Worm (Caenorhabditis elegans) whole organism, L4 larva: Measurements from ENCODE around the gene H35N09.2.
A peak's percentile ranks its signal among the peaks of the same experiment; 100 is the strongest.

Experiments
- F37D6.2 ChIP-seq: sonication (generic microtip); optimal IDR thresholded peaks from 2 replicates; lab custom pipeline; 2016; ENCODE audit warnings: mild to moderate bottlenecking, missing genetic modification characterization, missing compliant biosample characterization
- Y105C5A.15 ChIP-seq: fragments of 200-800 bp; sonication (Bioruptor generic); IDR thresholded peaks from 2 replicates; pipeline ENCODE4 v1.3.6; 2022; ENCODE audit warnings: missing genetic modification characterization, missing compliant biosample characterization
- Y48G9A.11 ChIP-seq: fragments of 200-800 bp; sonication (Bioruptor generic); IDR thresholded peaks from 2 replicates; pipeline ENCODE4 v1.3.6; 2022; ENCODE audit warnings: missing genetic modification reagents, missing genetic modification characterization, missing compliant biosample characterization
- Y75B8A.6 ChIP-seq: fragments of 200-800 bp; sonication (Bioruptor generic); IDR thresholded peaks from 2 replicates; pipeline ENCODE4 v1.3.6; 2022; ENCODE audit warnings: missing genetic modification reagents, missing genetic modification characterization, missing compliant biosample characterization
- ZK337.2 ChIP-seq: fragments of 200-800 bp; sonication (Bioruptor generic); IDR thresholded peaks from 2 replicates; pipeline ENCODE4 v1.3.6; 2022; ENCODE audit warnings: missing genetic modification reagents, missing genetic modification characterization, missing compliant biosample characterization
- aha-1 ChIP-seq: fragments of 150-350 bp; peaks from one replicate; lab custom pipeline; 2014; ENCODE audit warnings: missing biosample characterization, missing genetic modification characterization
- aly-2 ChIP-seq: sonication (generic microtip); optimal IDR thresholded peaks from 2 replicates; lab custom pipeline; 2018; ENCODE audit warnings: missing biosample characterization, missing genetic modification characterization
- arid-1 ChIP-seq: fragments of 200-800 bp; sonication (Bioruptor generic); conservative IDR thresholded peaks from 2 replicates; pipeline ENCODE4 v1.3.6; 2022; ENCODE audit warnings: missing genetic modification reagents, missing genetic modification characterization, missing compliant biosample characterization
- ceh-28 ChIP-seq: fragments of 150-350 bp; optimal IDR thresholded peaks from 2 replicates; lab custom pipeline; 2014; ENCODE audit warnings: missing biosample characterization, missing genetic modification reagents, missing genetic modification characterization
- ceh-32 ChIP-seq: sonication (generic microtip); optimal IDR thresholded peaks from 2 replicates; lab custom pipeline; 2016; ENCODE audit warnings: mild to moderate bottlenecking, missing genetic modification characterization, missing compliant biosample characterization; ENCODE audit not compliant: poor library complexity
- ceh-62 ChIP-seq: sonication (generic microtip); optimal IDR thresholded peaks from 2 replicates; lab custom pipeline; 2017; ENCODE audit warnings: missing biosample characterization, missing genetic modification characterization
- cey-2 ChIP-seq: sonication (generic microtip); optimal IDR thresholded peaks from 3 replicates; lab custom pipeline; 2017; ENCODE audit warnings: missing genetic modification characterization, mild to moderate bottlenecking, missing compliant biosample characterization, antibody characterized with exemption, borderline replicate concordance; ENCODE audit not compliant: insufficient read depth
- daf-16 ChIP-seq, 3 experiments: sonication (generic microtip); optimal IDR thresholded peaks; 2 replicates each; lab custom pipeline; 2016 to 2017; ENCODE audit warnings: missing genetic modification characterization in 3 of 3, missing genetic modification reagents in 3 of 3, mild to moderate bottlenecking in 2 of 3, missing compliant biosample characterization in 2 of 3, missing biosample characterization in 1 of 3, moderate library complexity in 1 of 3
- dmd-9 ChIP-seq: fragments of 200-800 bp; sonication (Bioruptor generic); IDR thresholded peaks from 2 replicates; pipeline ENCODE4 v1.3.6; 2022; ENCODE audit warnings: missing genetic modification reagents, missing genetic modification characterization, missing compliant biosample characterization
- duxl-1 ChIP-seq: sonication (generic microtip); optimal IDR thresholded peaks from 2 replicates; lab custom pipeline; 2016; ENCODE audit warnings: mild to moderate bottlenecking, missing genetic modification characterization, moderate library complexity, missing compliant biosample characterization; ENCODE audit not compliant: poor library complexity
- dve-1 ChIP-seq: sonication (generic microtip); optimal IDR thresholded peaks from 2 replicates; lab custom pipeline; 2017; ENCODE audit warnings: antibody characterized with exemption, mild to moderate bottlenecking, missing genetic modification characterization, missing compliant biosample characterization; ENCODE audit not compliant: insufficient read depth
- hlh-30 ChIP-seq: sonication (generic microtip); optimal IDR thresholded peaks from 2 replicates; lab custom pipeline; 2017; ENCODE audit warnings: antibody characterized with exemption, mild to moderate bottlenecking, missing genetic modification characterization, missing compliant biosample characterization; ENCODE audit not compliant: insufficient read depth
- hmg-1.1 ChIP-seq: fragments of 200-800 bp; sonication (Bioruptor generic); IDR thresholded peaks from 2 replicates; pipeline ENCODE4 v1.3.6; 2022; ENCODE audit warnings: missing genetic modification reagents, missing genetic modification characterization, missing compliant biosample characterization
- lim-7 ChIP-seq: fragments of 200-800 bp; sonication (Bioruptor generic); IDR thresholded peaks from 2 replicates; pipeline ENCODE4 v1.3.6; 2022; ENCODE audit warnings: missing genetic modification characterization, missing compliant biosample characterization
- lin-15B ChIP-seq: fragments of 150-350 bp; sonication (generic microtip); optimal IDR thresholded peaks from 3 replicates; lab custom pipeline; 2014; ENCODE audit warnings: missing biosample characterization, missing genetic modification characterization
- lin-29 ChIP-seq: fragments of 200-800 bp; sonication (Bioruptor generic); IDR thresholded peaks from 2 replicates; pipeline ENCODE4 v1.3.6; 2022; ENCODE audit warnings: missing genetic modification reagents, missing genetic modification characterization, missing compliant biosample characterization
- lin-39 ChIP-seq: fragments of 150-350 bp; optimal IDR thresholded peaks from 2 replicates; lab custom pipeline; 2014; ENCODE audit warnings: missing biosample characterization, missing genetic modification reagents, missing genetic modification characterization
- lsy-2 ChIP-seq, 2 experiments: fragments of 150-350 bp in 1 of 2; sonication (generic microtip) in 1 of 2; optimal IDR thresholded peaks; 2 replicates each; lab custom pipeline; 2014 to 2017; ENCODE audit warnings: missing biosample characterization in 2 of 2, missing genetic modification characterization in 2 of 2
- madf-9 ChIP-seq: fragments of 200-800 bp; sonication (Bioruptor generic); conservative IDR thresholded peaks from 2 replicates; pipeline ENCODE4 v1.3.6; 2022; ENCODE audit warnings: missing genetic modification reagents, missing genetic modification characterization, missing compliant biosample characterization
- mdl-1 ChIP-seq, 2 experiments: fragments of 150-350 bp in 1 of 2; sonication (generic microtip) in 1 of 2; optimal IDR thresholded peaks; 2 replicates each; lab custom pipeline; 2014 to 2017; ENCODE audit warnings: missing biosample characterization in 2 of 2, missing genetic modification characterization in 2 of 2
- mdt-29 ChIP-seq: fragments of 200-800 bp; sonication (Bioruptor generic); IDR thresholded peaks from 2 replicates; pipeline ENCODE4 v1.3.6; 2022; ENCODE audit warnings: missing genetic modification reagents, missing genetic modification characterization, missing compliant biosample characterization
- mep-1 ChIP-seq: fragments of 150-350 bp; sonication (generic microtip); optimal IDR thresholded peaks from 3 replicates; lab custom pipeline; 2014; ENCODE audit warnings: missing biosample characterization, missing genetic modification characterization
- mxl-2 ChIP-seq: fragments of 200-800 bp; sonication (Bioruptor generic); conservative IDR thresholded peaks from 2 replicates; pipeline ENCODE4 v1.3.6; 2022; ENCODE audit warnings: missing genetic modification reagents, missing genetic modification characterization, missing compliant biosample characterization
- nhr-102 ChIP-seq: sonication (generic microtip); optimal IDR thresholded peaks from 2 replicates; lab custom pipeline; 2016; ENCODE audit warnings: mild to moderate bottlenecking, missing genetic modification characterization, moderate library complexity, missing compliant biosample characterization
- nhr-11 ChIP-seq: fragments of 150-350 bp; optimal IDR thresholded peaks from 2 replicates; lab custom pipeline; 2014; ENCODE audit warnings: missing biosample characterization, missing genetic modification characterization
- nhr-111 ChIP-seq: fragments of 200-800 bp; sonication (Bioruptor generic); optimal IDR thresholded peaks from 2 replicates; lab custom pipeline; 2018; ENCODE audit warnings: mild to moderate bottlenecking, missing genetic modification characterization, missing compliant biosample characterization
- nhr-237 ChIP-seq: sonication (generic microtip); optimal IDR thresholded peaks from 2 replicates; lab custom pipeline; 2017; ENCODE audit warnings: missing biosample characterization, missing genetic modification characterization
- nhr-28 ChIP-seq: fragments of 150-350 bp; optimal IDR thresholded peaks from 2 replicates; lab custom pipeline; 2014; ENCODE audit warnings: missing biosample characterization, missing genetic modification characterization
- nhr-42 ChIP-seq: fragments of 200-800 bp; sonication (Bioruptor generic); IDR thresholded peaks from 2 replicates; pipeline ENCODE4 v1.3.6; 2022; ENCODE audit warnings: missing genetic modification characterization, missing compliant biosample characterization
- nhr-6 ChIP-seq: fragments of 150-350 bp; optimal IDR thresholded peaks from 2 replicates; lab custom pipeline; 2014; ENCODE audit warnings: missing biosample characterization, missing genetic modification characterization
- nhr-76 ChIP-seq: fragments of 150-350 bp; optimal IDR thresholded peaks from 2 replicates; lab custom pipeline; 2014; ENCODE audit warnings: missing biosample characterization, missing genetic modification characterization
- pha-4 ChIP-seq, 2 experiments: fragments of 150-350 bp in 1 of 2; fragments of 200-800 bp in 1 of 2; sonication (Bioruptor generic) in 1 of 2; IDR thresholded peaks in 1 of 2; optimal IDR thresholded peaks in 1 of 2; 2 replicates each; pipeline versions ENCODE4 v1.3.6 to Lab custom; 2014 to 2022; ENCODE audit warnings: missing genetic modification characterization in 2 of 2, missing genetic modification reagents in 2 of 2, missing biosample characterization in 1 of 2, missing compliant biosample characterization in 1 of 2
- pqm-1 ChIP-seq: sonication (generic microtip); optimal IDR thresholded peaks from 2 replicates; lab custom pipeline; 2017; ENCODE audit warnings: missing biosample characterization, missing genetic modification characterization
- rbr-2 ChIP-seq: sonication (generic microtip); optimal IDR thresholded peaks from 2 replicates; lab custom pipeline; 2016; ENCODE audit warnings: missing genotype, missing genetic modification characterization, missing compliant biosample characterization
- tra-1 ChIP-seq: fragments of 200-800 bp; sonication (Bioruptor generic); IDR thresholded peaks from 2 replicates; pipeline ENCODE4 v1.3.6; 2022; ENCODE audit warnings: missing genetic modification reagents, missing genetic modification characterization, missing compliant biosample characterization
- unc-39 ChIP-seq: sonication (generic microtip); optimal IDR thresholded peaks from 2 replicates; lab custom pipeline; 2017; ENCODE audit warnings: missing biosample characterization, missing genetic modification characterization
- zag-1 ChIP-seq: fragments of 150-350 bp; optimal IDR thresholded peaks from 2 replicates; lab custom pipeline; 2014; ENCODE audit warnings: missing biosample characterization, missing genetic modification characterization
- zfp-3 ChIP-seq: fragments of 200-800 bp; sonication (Bioruptor generic); conservative IDR thresholded peaks from 2 replicates; pipeline ENCODE4 v1.3.6; 2022; ENCODE audit warnings: missing genetic modification reagents, missing genetic modification characterization, missing compliant biosample characterization
- zip-2 ChIP-seq: fragments of 150-350 bp; optimal IDR thresholded peaks from 2 replicates; lab custom pipeline; 2014; ENCODE audit warnings: missing biosample characterization, missing genetic modification characterization
- ztf-11 ChIP-seq: fragments of 150-350 bp; optimal IDR thresholded peaks from 2 replicates; lab custom pipeline; 2014; ENCODE audit warnings: missing biosample characterization, missing genetic modification characterization
- ztf-7 ChIP-seq: fragments of 150-350 bp; optimal IDR thresholded peaks from 2 replicates; lab custom pipeline; 2014; ENCODE audit warnings: missing biosample characterization, missing genetic modification characterization

Gene H35N09.2

ce11 chrX:8564451-8564795 lies 40.4 kb downstream of the H35N09.2 start:
- TF ChIP-seq F37D6.2 (tag; lab: Kevin White, UChicago) = no peak
- no peak for TF ChIP-seq ceh-28 (tag; lab: Kevin White, UChicago)
- no peak for TF ChIP-seq nhr-76 (tag; lab: Kevin White, UChicago)
- TF ChIP-seq pha-4 (GFP tag; IDR thresholded peaks at IDR 0.05; lab: Robert Waterston, UW) = no peak
- peak; percentile 9 for TF ChIP-seq pha-4 (tag; optimal IDR thresholded peaks at IDR 0.05; lab: Kevin White, UChicago)
- TF ChIP-seq aha-1 (tag; lab: Kevin White, UChicago) = peak; percentile 17
- no peak for TF ChIP-seq lim-7 (GFP tag; lab: Robert Waterston, UW)
- no peak for TF ChIP-seq Y105C5A.15 (GFP tag; lab: Robert Waterston, UW)
- TF ChIP-seq nhr-111 = no peak
- no peak for TF ChIP-seq cey-2 (tag; lab: Kevin White, UChicago)
- no peak for TF ChIP-seq zip-2 (tag; lab: Kevin White, UChicago)
- TF ChIP-seq Y48G9A.11 = no peak
- TF ChIP-seq lin-29 = no peak
- TF ChIP-seq duxl-1 (tag; lab: Kevin White, UChicago) = no peak
- TF ChIP-seq dve-1 = peak; percentile 51
- TF ChIP-seq unc-39 (tag; lab: Kevin White, UChicago) = no peak
- TF ChIP-seq ztf-7 (tag; lab: Kevin White, UChicago) = no peak
- no peak for TF ChIP-seq ceh-32
- TF ChIP-seq lin-15B (tag; lab: Kevin White, UChicago) = no peak
- peak; percentile 24 for TF ChIP-seq nhr-28 (tag; lab: Kevin White, UChicago)
- TF ChIP-seq mxl-2 = no peak
- TF ChIP-seq nhr-237 (tag; lab: Kevin White, UChicago) = no peak
- TF ChIP-seq zfp-3 (GFP tag; lab: Robert Waterston, UW) = no peak
- TF ChIP-seq ZK337.2 = no peak
- no peak for TF ChIP-seq ztf-11 (tag; lab: Kevin White, UChicago)
- no peak for TF ChIP-seq mdt-29 (GFP tag; lab: Robert Waterston, UW)
- TF ChIP-seq lsy-2 (tag; optimal IDR thresholded peaks at IDR 0.05; lab: Kevin White, UChicago) = peak in 1 of 2 experiments; percentile 26
- no peak for TF ChIP-seq pqm-1 (tag; lab: Kevin White, UChicago)
- TF ChIP-seq madf-9 (GFP tag; lab: Robert Waterston, UW) = no peak
- TF ChIP-seq dmd-9 = no peak
- TF ChIP-seq nhr-11 (tag; lab: Kevin White, UChicago) = no peak
- TF ChIP-seq mep-1 (tag; lab: Kevin White, UChicago) = no peak
- no peak for TF ChIP-seq nhr-102 (tag; lab: Kevin White, UChicago)
- no peak for TF ChIP-seq ceh-62 (tag; lab: Kevin White, UChicago)
- no peak for TF ChIP-seq aly-2 (tag; lab: Kevin White, UChicago)
- no peak for TF ChIP-seq hmg-1.1 (GFP tag; lab: Robert Waterston, UW)
- TF ChIP-seq Y75B8A.6 (GFP tag; lab: Robert Waterston, UW) = no peak
- no peak for TF ChIP-seq nhr-42 (GFP tag; lab: Robert Waterston, UW)
- TF ChIP-seq nhr-6 (tag; lab: Kevin White, UChicago) = peak; percentile 13
- no peak for TF ChIP-seq tra-1 (GFP tag; lab: Robert Waterston, UW)
- TF ChIP-seq lin-39 (tag; lab: Kevin White, UChicago) = no peak
- no peak for TF ChIP-seq rbr-2
- no peak for TF ChIP-seq zag-1 (tag; lab: Kevin White, UChicago)
- no peak for TF ChIP-seq arid-1 (GFP tag; lab: Robert Waterston, UW)
- no peak for TF ChIP-seq hlh-30 (tag; lab: Kevin White, UChicago)
- no peak for TF ChIP-seq daf-16 (GFP tag; optimal IDR thresholded peaks at IDR 0.05; lab: Kevin White, UChicago)
- peak; percentile 9 for TF ChIP-seq daf-16 (tag; optimal IDR thresholded peaks at IDR 0.05; lab: Kevin White, UChicago)
- no peak for TF ChIP-seq mdl-1 (tag; optimal IDR thresholded peaks at IDR 0.05; lab: Kevin White, UChicago)
